Worm (Caenorhabditis elegans): ENCODE measurements around the gene sams-3.

- TF ChIP-seq lin-26 (GFP tag; IDR thresholded peaks at IDR 0.05) (no peak), F33H1.4 (GFP tag; IDR thresholded peaks at IDR 0.05) (no peak), nfya-1 (tag; optimal IDR thresholded peaks at IDR 0.05; ENCODE audit: borderline replicate concordance, insufficient read depth) (no peak), ama-1 (optimal IDR thresholded peaks at IDR 0.05) (no peak), ama-1 (GFP tag; optimal IDR thresholded peaks at IDR 0.05) (no peak), ets-4 (GFP tag; optimal IDR thresholded peaks at IDR 0.05) (no peak), ceh-100 (GFP tag; IDR thresholded peaks at IDR 0.05) (no peak), D2030.7 (GFP tag; IDR thresholded peaks at IDR 0.05) (no peak), F49E8.2 (tag; optimal IDR thresholded peaks at IDR 0.05; ENCODE audit: insufficient read depth) (no peak), dpl-1 (GFP tag; optimal IDR thresholded peaks at IDR 0.05) (no peak)
Observed at ce11 chrIV:5896341-5896740, 47.9 kb downstream of the sams-3 start, which contains the start of gene pck-3.

Data from whole organism, young adult.